Worm (Caenorhabditis elegans): ENCODE measurements around the gene ttr-41.

DNA sequence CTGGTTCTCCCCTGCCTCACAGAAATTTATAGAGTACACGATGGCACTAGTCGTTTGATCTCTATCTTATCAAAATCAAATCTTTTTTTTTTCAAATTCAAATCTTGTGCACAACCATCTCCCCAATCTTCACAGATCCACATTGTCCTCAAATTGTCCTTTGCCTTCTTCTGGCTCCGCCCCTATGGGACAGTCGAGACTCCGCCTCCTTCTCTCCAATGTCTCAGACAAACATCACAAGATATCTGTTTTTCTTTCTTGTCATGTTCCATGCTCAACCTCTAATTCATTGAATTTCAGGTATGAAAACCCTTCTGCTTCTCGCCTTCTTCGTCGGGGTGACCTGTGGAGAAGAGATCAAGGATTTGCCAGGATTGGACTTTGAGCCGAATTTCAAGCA lies 9.7 kb upstream of the ttr-41 start, which contains the start of gene ctsa-1.1:
- TF ChIP-seq dmd-4 (tag; optimal IDR thresholded peaks at IDR 0.05; ENCODE audit: borderline replicate concordance) (no peak), ama-1 (optimal IDR thresholded peaks at IDR 0.05) (no peak), tbx-2 (tag; optimal IDR thresholded peaks at IDR 0.05) (no peak), ceh-18 (tag; optimal IDR thresholded peaks at IDR 0.05) (no peak), ceh-14 (tag; optimal IDR thresholded peaks at IDR 0.05) (no peak)
